Worm (Caenorhabditis elegans) whole organism, midembryonic: Measurements from ENCODE around the gene cdh-3.

Experiments
- flt-1 ChIP-seq: fragments of 200-800 bp; sonication (Bioruptor generic); IDR thresholded peaks from 2 replicates; pipeline ENCODE4 v1.3.6; 2022; ENCODE audit warnings: missing genetic modification characterization, missing compliant biosample characterization
- med-1 ChIP-seq: sonication (generic microtip); optimal IDR thresholded peaks from 2 replicates; lab custom pipeline; 2017; ENCODE audit warnings: missing genetic modification characterization, mild to moderate bottlenecking, missing compliant biosample characterization, antibody characterized with exemption, missing genetic modification reagents; ENCODE audit not compliant: insufficient read depth
- ref-1 ChIP-seq: fragments of 200-800 bp; sonication (Bioruptor generic); conservative IDR thresholded peaks from 2 replicates; pipeline ENCODE4 v1.3.6; 2022; ENCODE audit warnings: missing genetic modification reagents, missing genetic modification characterization, missing compliant biosample characterization

- TF ChIP-seq ref-1 (GFP tag; lab: Robert Waterston, UW): no peak
- no peak for TF ChIP-seq med-1 (GFP tag; lab: Kevin White, UChicago)
- no peak for TF ChIP-seq flt-1
These were observed 41.1 kb upstream of the cdh-3 start, which contains the start of gene cyk-7 for ce11 chrIII:7795311-7795710.
